Worm (Caenorhabditis elegans) whole organism, late embryonic: Measurements from ENCODE around the gene T09A12.1.
A peak's percentile ranks its signal among the peaks of the same experiment; 100 is the strongest.

Source experiments
- K09A11.1 ChIP-seq: sonication (generic microtip); optimal IDR thresholded peaks from 2 replicates; lab custom pipeline; 2017; ENCODE audit warnings: antibody characterized with exemption, mild to moderate bottlenecking, missing genetic modification characterization, missing compliant biosample characterization; ENCODE audit not compliant: insufficient read depth
- Y22D7AL.16 ChIP-seq: sonication (generic microtip); optimal IDR thresholded peaks from 2 replicates; lab custom pipeline; 2016; ENCODE audit warnings: missing genetic modification characterization, missing compliant biosample characterization
- ama-1 ChIP-seq: fragments of 150-350 bp; optimal IDR thresholded peaks from 2 replicates; lab custom pipeline; 2014
- ceh-18 ChIP-seq: sonication (generic microtip); optimal IDR thresholded peaks from 2 replicates; lab custom pipeline; 2016; ENCODE audit warnings: missing genetic modification characterization, missing compliant biosample characterization
- ceh-2 ChIP-seq: sonication (generic microtip); optimal IDR thresholded peaks from 2 replicates; lab custom pipeline; 2016; ENCODE audit warnings: missing genotype, missing genetic modification characterization, missing compliant biosample characterization
- ceh-24 ChIP-seq: sonication (generic microtip); optimal IDR thresholded peaks from 2 replicates; lab custom pipeline; 2016; ENCODE audit warnings: mild to moderate bottlenecking, missing genetic modification characterization, missing compliant biosample characterization
- ceh-30 ChIP-seq: fragments of 150-350 bp; optimal IDR thresholded peaks from 2 replicates; lab custom pipeline; 2014; ENCODE audit warnings: missing biosample characterization, missing genetic modification characterization
- ceh-31 ChIP-seq: sonication (generic microtip); optimal IDR thresholded peaks from 2 replicates; lab custom pipeline; 2016; ENCODE audit warnings: missing genetic modification characterization, missing compliant biosample characterization
- ceh-34 ChIP-seq: sonication (generic microtip); optimal IDR thresholded peaks from 2 replicates; lab custom pipeline; 2016; ENCODE audit warnings: mild to moderate bottlenecking, missing genetic modification characterization, missing compliant biosample characterization
- ceh-45 ChIP-seq: fragments of 200-800 bp; sonication (Bioruptor generic); IDR thresholded peaks from 2 replicates; pipeline ENCODE4 v1.3.6; 2022; ENCODE audit warnings: missing genetic modification reagents, missing genetic modification characterization, missing compliant biosample characterization
- ceh-48 ChIP-seq: sonication (generic microtip); optimal IDR thresholded peaks from 2 replicates; lab custom pipeline; 2016; ENCODE audit warnings: missing genetic modification characterization, inconsistent platforms, missing compliant biosample characterization
- ceh-6 ChIP-seq: fragments of 200-800 bp; sonication (Bioruptor generic); optimal IDR thresholded peaks from 2 replicates; lab custom pipeline; 2018; ENCODE audit warnings: mild to moderate bottlenecking, missing genetic modification characterization, missing compliant biosample characterization
- dve-1 ChIP-seq: sonication (generic microtip); optimal IDR thresholded peaks from 2 replicates; lab custom pipeline; 2017; ENCODE audit warnings: antibody characterized with exemption, mild to moderate bottlenecking, missing genetic modification characterization, missing compliant biosample characterization
- elt-2 ChIP-seq: sonication (generic microtip); optimal IDR thresholded peaks from 2 replicates; lab custom pipeline; 2016; ENCODE audit warnings: missing genetic modification reagents, missing genetic modification characterization, missing compliant biosample characterization
- elt-4 ChIP-seq: sonication (generic microtip); optimal IDR thresholded peaks from 2 replicates; lab custom pipeline; 2016; ENCODE audit warnings: missing genetic modification characterization, missing compliant biosample characterization
- fkh-10 ChIP-seq: fragments of 150-350 bp; optimal IDR thresholded peaks from 2 replicates; lab custom pipeline; 2014; ENCODE audit warnings: missing biosample characterization, missing genetic modification reagents, missing genetic modification characterization
- gmeb-2 ChIP-seq: sonication (generic microtip); optimal IDR thresholded peaks from 2 replicates; lab custom pipeline; 2016; ENCODE audit warnings: missing genetic modification characterization, inconsistent platforms, missing compliant biosample characterization
- hlh-13 ChIP-seq: fragments of 200-800 bp; sonication (Bioruptor generic); optimal IDR thresholded peaks from 2 replicates; lab custom pipeline; 2018; ENCODE audit warnings: mild to moderate bottlenecking, missing genetic modification characterization, missing compliant biosample characterization
- lim-6 ChIP-seq: sonication (generic microtip); optimal IDR thresholded peaks from 2 replicates; lab custom pipeline; 2016; ENCODE audit warnings: missing genetic modification characterization, missing compliant biosample characterization
- mec-3 ChIP-seq: sonication (generic microtip); optimal IDR thresholded peaks from 2 replicates; lab custom pipeline; 2016; ENCODE audit warnings: borderline replicate concordance, missing genetic modification characterization, missing compliant biosample characterization
- nfya-1 ChIP-seq: sonication (generic microtip); optimal IDR thresholded peaks from 2 replicates; lab custom pipeline; 2017; ENCODE audit warnings: missing genetic modification characterization, mild to moderate bottlenecking, missing compliant biosample characterization, antibody characterized with exemption, moderate library complexity
- nhr-11 ChIP-seq: fragments of 150-350 bp; optimal IDR thresholded peaks from 2 replicates; lab custom pipeline; 2014; ENCODE audit warnings: missing biosample characterization, missing genetic modification characterization
- nhr-232 ChIP-seq: sonication (generic microtip); optimal IDR thresholded peaks from 2 replicates; lab custom pipeline; 2016; ENCODE audit warnings: missing genetic modification characterization, missing compliant biosample characterization
- odd-2 ChIP-seq: sonication (generic microtip); optimal IDR thresholded peaks from 2 replicates; lab custom pipeline; 2017; ENCODE audit warnings: antibody characterized with exemption, mild to moderate bottlenecking, missing genetic modification characterization, missing compliant biosample characterization
- pat-9 ChIP-seq: fragments of 200-800 bp; sonication (Bioruptor generic); optimal IDR thresholded peaks from 2 replicates; lab custom pipeline; 2018; ENCODE audit warnings: mild to moderate bottlenecking, missing genetic modification characterization, moderate library complexity, missing compliant biosample characterization
- pax-1 ChIP-seq: fragments of 150-350 bp; optimal IDR thresholded peaks from 2 replicates; lab custom pipeline; 2014; ENCODE audit warnings: missing biosample characterization, missing genetic modification characterization
- pha-2 ChIP-seq: sonication (generic microtip); optimal IDR thresholded peaks from 2 replicates; lab custom pipeline; 2017; ENCODE audit warnings: mild to moderate bottlenecking, missing genetic modification characterization, missing compliant biosample characterization
- pha-4 ChIP-seq: fragments of 150-350 bp; optimal IDR thresholded peaks from 2 replicates; lab custom pipeline; 2018; ENCODE audit warnings: missing biosample characterization, missing genetic modification reagents, missing genetic modification characterization
- pqm-1 ChIP-seq: sonication (generic microtip); optimal IDR thresholded peaks from 2 replicates; lab custom pipeline; 2016; ENCODE audit warnings: missing genetic modification characterization, missing compliant biosample characterization
- pros-1 ChIP-seq: fragments of 150-350 bp; optimal IDR thresholded peaks from 2 replicates; lab custom pipeline; 2014; ENCODE audit warnings: missing biosample characterization, missing genetic modification reagents, missing genetic modification characterization
- sdc-2 ChIP-seq: sonication (generic microtip); optimal IDR thresholded peaks from 2 replicates; lab custom pipeline; 2016; ENCODE audit warnings: missing genotype, missing genetic modification characterization, missing compliant biosample characterization
- sox-2 ChIP-seq: fragments of 200-800 bp; sonication (Bioruptor generic); IDR thresholded peaks from 2 replicates; pipeline ENCODE4 v1.3.6; 2022; ENCODE audit warnings: missing genetic modification reagents, missing genetic modification characterization, missing compliant biosample characterization
- sox-4 ChIP-seq: sonication (generic microtip); optimal IDR thresholded peaks from 2 replicates; lab custom pipeline; 2017; ENCODE audit warnings: mild to moderate bottlenecking, missing genetic modification characterization, inconsistent platforms, missing compliant biosample characterization
- tbx-2 ChIP-seq: sonication (generic microtip); optimal IDR thresholded peaks from 2 replicates; lab custom pipeline; 2016; ENCODE audit warnings: missing genetic modification characterization, missing compliant biosample characterization
- tbx-7 ChIP-seq: sonication (generic microtip); optimal IDR thresholded peaks from 2 replicates; lab custom pipeline; 2016; ENCODE audit warnings: missing genotype, missing genetic modification characterization, missing compliant biosample characterization
- unc-3 ChIP-seq, 2 experiments: fragments of 200-800 bp in 1 of 2; sonication (Bioruptor generic) in 1 of 2; sonication (generic microtip) in 1 of 2; conservative IDR thresholded peaks in 1 of 2; optimal IDR thresholded peaks in 1 of 2; 2 replicates each; pipeline versions ENCODE4 v1.3.6 to Lab custom; 2016 to 2022; ENCODE audit warnings: missing compliant biosample characterization in 2 of 2, missing genetic modification characterization in 2 of 2, missing genetic modification reagents in 1 of 2
- unc-42 ChIP-seq: sonication (generic microtip); optimal IDR thresholded peaks from 2 replicates; lab custom pipeline; 2016; ENCODE audit warnings: missing genotype, missing genetic modification characterization, missing compliant biosample characterization
- unc-86 ChIP-seq: sonication (generic microtip); optimal IDR thresholded peaks from 2 replicates; lab custom pipeline; 2016; ENCODE audit warnings: missing genetic modification characterization, missing compliant biosample characterization
- zip-5 ChIP-seq: sonication (generic microtip); optimal IDR thresholded peaks from 2 replicates; lab custom pipeline; 2016; ENCODE audit warnings: missing genetic modification characterization, missing compliant biosample characterization
- ztf-16 ChIP-seq: sonication (generic microtip); optimal IDR thresholded peaks from 2 replicates; lab custom pipeline; 2017; ENCODE audit warnings: missing genetic modification characterization, missing compliant biosample characterization

T09A12.1 gene

DNA sequence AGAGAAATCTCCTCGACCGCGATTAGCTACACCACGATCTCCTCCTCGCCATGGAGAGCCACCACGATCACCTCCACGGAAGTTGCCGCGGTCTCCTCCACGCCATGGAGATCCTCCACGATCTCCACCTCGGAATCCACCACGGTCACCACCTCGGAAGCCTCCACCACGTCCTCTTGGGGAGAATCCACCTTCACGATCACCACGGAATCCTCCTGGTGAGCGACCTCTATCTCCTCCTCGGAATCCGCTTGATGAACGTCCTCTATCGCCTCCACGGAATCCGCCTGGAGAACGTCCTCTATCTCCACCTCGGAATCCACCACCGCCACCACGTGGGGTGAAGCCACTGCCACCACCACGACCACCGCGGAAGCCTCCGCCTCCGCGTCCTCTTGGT is 44.9 kb downstream of the T09A12.1 start:
- no peak for TF ChIP-seq unc-86 (tag; lab: Kevin White, UChicago)
- no peak for TF ChIP-seq ceh-31 (tag; lab: Kevin White, UChicago)
- no peak for TF ChIP-seq ceh-34
- no peak for TF ChIP-seq ceh-18

DNA sequence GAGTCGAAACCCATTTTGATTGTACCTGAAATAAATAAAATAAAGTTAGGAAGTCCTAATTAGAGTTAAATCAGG is 45.1 kb downstream of the T09A12.1 start, which contains the start of gene nucl-1:
Gene nucl-1 (minus strand): TSS at position 26 of the 75 bp plus-strand sequence.
- TF ChIP-seq unc-3 (GFP tag; conservative IDR thresholded peaks at IDR 0.05; lab: Robert Waterston, UW), result no peak
- no peak for TF ChIP-seq unc-3 (tag; optimal IDR thresholded peaks at IDR 0.05; lab: Kevin White, UChicago)
- TF ChIP-seq ceh-24 (tag; lab: Kevin White, UChicago), result no peak
- no peak for TF ChIP-seq tbx-7 (tag; lab: Kevin White, UChicago)
- no peak for TF ChIP-seq ceh-48 (tag; lab: Kevin White, UChicago)
- no peak for TF ChIP-seq hlh-13 (GFP tag; lab: Kevin White, UChicago)
- TF ChIP-seq ama-1 (lab: Kevin White, UChicago), result no peak
- no peak for TF ChIP-seq ceh-31 (tag; lab: Kevin White, UChicago)
- TF ChIP-seq elt-4 (tag; lab: Kevin White, UChicago), result no peak
- TF ChIP-seq ceh-30, result no peak
- no peak for TF ChIP-seq K09A11.1 (tag; lab: Kevin White, UChicago)
- TF ChIP-seq nhr-232 (tag; lab: Kevin White, UChicago), result no peak
- TF ChIP-seq lim-6 (tag; lab: Kevin White, UChicago), result no peak
- TF ChIP-seq fkh-10 (GFP tag; lab: Kevin White, UChicago), result no peak
- no peak for TF ChIP-seq ceh-2 (tag; lab: Kevin White, UChicago)
- TF ChIP-seq pha-4 (tag; lab: Kevin White, UChicago), result no peak
- no peak for TF ChIP-seq sox-2 (GFP tag; lab: Robert Waterston, UW)
- TF ChIP-seq tbx-2 (tag; lab: Kevin White, UChicago), result no peak

DNA sequence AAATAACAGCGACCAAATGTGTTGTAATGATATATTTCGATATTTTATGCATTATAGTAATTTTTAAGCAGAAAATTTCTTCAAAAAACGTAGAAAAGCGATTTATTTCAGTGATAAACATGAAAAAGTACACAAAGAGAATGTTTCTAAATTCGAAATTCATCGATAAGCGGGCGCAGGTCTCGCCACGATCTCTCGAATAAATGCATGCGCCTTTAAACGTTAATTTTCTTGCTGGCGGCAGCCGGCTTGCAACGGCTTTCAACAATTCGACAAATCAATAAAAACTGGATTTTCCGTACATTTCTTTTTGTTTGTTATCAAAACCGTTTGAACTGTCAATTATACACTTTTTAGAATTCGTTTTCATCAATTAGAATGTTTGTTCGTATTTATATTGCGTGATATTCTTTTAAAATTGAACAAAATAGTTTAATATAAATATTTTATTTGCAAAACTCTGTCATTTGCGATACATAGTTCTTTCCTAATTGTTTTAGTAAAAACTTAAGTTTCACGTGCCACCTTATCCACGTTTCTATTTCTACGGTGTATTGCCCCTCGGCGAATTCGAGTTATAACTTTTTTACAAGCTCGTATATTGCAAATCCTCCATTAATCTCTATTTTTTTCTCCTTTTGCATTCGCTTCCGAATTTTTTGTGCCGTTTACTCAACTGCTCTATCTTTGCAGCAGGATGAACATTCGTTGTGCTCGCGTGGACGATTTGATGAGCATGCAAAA is 45.5 kb downstream of the T09A12.1 start, which contains the start of gene daf-31:
Gene daf-31 (plus strand): TSS at position 694 of the 744 bp plus-strand sequence.
- no peak for TF ChIP-seq ceh-6 (GFP tag; lab: Kevin White, UChicago)
- TF ChIP-seq pax-1 (tag; lab: Kevin White, UChicago), result no peak
- peak; percentile 41 for TF ChIP-seq elt-2 (tag; lab: Kevin White, UChicago)
- TF ChIP-seq ztf-16 (tag; lab: Kevin White, UChicago), result no peak
- TF ChIP-seq nfya-1 (tag; lab: Kevin White, UChicago), result peak; percentile 19
- no peak for TF ChIP-seq lim-6 (tag; lab: Kevin White, UChicago)
- no peak for TF ChIP-seq unc-3 (GFP tag; conservative IDR thresholded peaks at IDR 0.05; lab: Robert Waterston, UW)
- TF ChIP-seq unc-3 (tag; optimal IDR thresholded peaks at IDR 0.05; lab: Kevin White, UChicago), result no peak
- TF ChIP-seq pat-9, result no peak
- no peak for TF ChIP-seq gmeb-2
- TF ChIP-seq nhr-11 (tag; lab: Kevin White, UChicago), result no peak
- TF ChIP-seq sdc-2 (tag; lab: Kevin White, UChicago), result no peak
- TF ChIP-seq dve-1 (tag; lab: Kevin White, UChicago), result peak; percentile 16
- peak; percentile 63 for TF ChIP-seq unc-42 (tag; lab: Kevin White, UChicago)
- TF ChIP-seq ceh-31 (tag; lab: Kevin White, UChicago), result peak; percentile 50
- no peak for TF ChIP-seq ceh-30
- no peak for TF ChIP-seq ceh-45 (GFP tag; lab: Robert Waterston, UW)
- TF ChIP-seq pqm-1, result no peak
- no peak for TF ChIP-seq odd-2 (tag; lab: Kevin White, UChicago)
- no peak for TF ChIP-seq pha-2 (tag; lab: Kevin White, UChicago)
- no peak for TF ChIP-seq sox-4 (tag; lab: Kevin White, UChicago)
- TF ChIP-seq mec-3, result no peak
- peak; percentile 61 for TF ChIP-seq ceh-48 (tag; lab: Kevin White, UChicago)
- no peak for TF ChIP-seq pros-1 (tag; lab: Kevin White, UChicago)
- TF ChIP-seq Y22D7AL.16 (tag; lab: Kevin White, UChicago), result no peak
- no peak for TF ChIP-seq zip-5 (tag; lab: Kevin White, UChicago)
